Worm (Caenorhabditis elegans) whole organism, L2 larva: ENCODE results near the gene tub-1.

ENCODE experiments used
- C34F6.9 ChIP-seq: fragments of 150-350 bp; optimal IDR thresholded peaks from 2 replicates; lab custom pipeline; 2014; ENCODE audit warnings: missing biosample characterization, missing genetic modification characterization
- F13H6.1 ChIP-seq: sonication (generic microtip); optimal IDR thresholded peaks from 2 replicates; lab custom pipeline; 2016; ENCODE audit warnings: missing genetic modification characterization, missing compliant biosample characterization
- R02D3.7 ChIP-seq: fragments of 150-350 bp; optimal IDR thresholded peaks from 2 replicates; lab custom pipeline; 2014; ENCODE audit warnings: missing biosample characterization, missing genetic modification characterization
- ZK546.5 ChIP-seq: sonication (generic microtip); optimal IDR thresholded peaks from 2 replicates; lab custom pipeline; 2017; ENCODE audit warnings: missing biosample characterization, missing genetic modification characterization
- ama-1 ChIP-seq: fragments of 150-350 bp; optimal IDR thresholded peaks from 2 replicates; lab custom pipeline; 2018; ENCODE audit warnings: inconsistent platforms
- blmp-1 ChIP-seq: sonication (generic microtip); optimal IDR thresholded peaks from 2 replicates; lab custom pipeline; 2017; ENCODE audit warnings: missing genetic modification characterization, mild to moderate bottlenecking, missing compliant biosample characterization, antibody characterized with exemption, moderate library complexity; ENCODE audit not compliant: insufficient read depth
- crh-2 ChIP-seq: sonication (generic microtip); optimal IDR thresholded peaks from 2 replicates; lab custom pipeline; 2017; ENCODE audit warnings: missing biosample characterization, missing genetic modification characterization
- fos-1 ChIP-seq: fragments of 150-350 bp; optimal IDR thresholded peaks from 2 replicates; lab custom pipeline; 2014; ENCODE audit warnings: missing biosample characterization, missing genetic modification characterization
- gmeb-1 ChIP-seq: fragments of 150-350 bp; optimal IDR thresholded peaks from 2 replicates; lab custom pipeline; 2014; ENCODE audit warnings: missing biosample characterization, missing genetic modification characterization
- lin-39 ChIP-seq: fragments of 150-350 bp; optimal IDR thresholded peaks from 2 replicates; lab custom pipeline; 2014; ENCODE audit warnings: missing biosample characterization, missing genetic modification reagents, missing genetic modification characterization
- lsy-2 ChIP-seq, 2 experiments: fragments of 150-350 bp in 1 of 2; sonication (generic microtip) in 1 of 2; optimal IDR thresholded peaks; 2 replicates each; lab custom pipeline; 2014 to 2017; ENCODE audit warnings: missing biosample characterization in 2 of 2, missing genetic modification characterization in 2 of 2
- mbf-1 ChIP-seq: sonication (generic microtip); optimal IDR thresholded peaks from 2 replicates; lab custom pipeline; 2017; ENCODE audit warnings: missing biosample characterization, missing genetic modification characterization
- nhr-11 ChIP-seq: fragments of 150-350 bp; optimal IDR thresholded peaks from 2 replicates; lab custom pipeline; 2014; ENCODE audit warnings: missing biosample characterization, missing genetic modification characterization
- nhr-129 ChIP-seq: fragments of 150-350 bp; optimal IDR thresholded peaks from 2 replicates; lab custom pipeline; 2014; ENCODE audit warnings: missing biosample characterization, missing genetic modification characterization
- nhr-21 ChIP-seq: fragments of 150-350 bp; optimal IDR thresholded peaks from 2 replicates; lab custom pipeline; 2014; ENCODE audit warnings: missing biosample characterization, missing genetic modification characterization
- nhr-23 ChIP-seq: fragments of 150-350 bp; optimal IDR thresholded peaks from 2 replicates; lab custom pipeline; 2014; ENCODE audit warnings: missing biosample characterization, missing genetic modification reagents, missing genetic modification characterization
- nhr-237 ChIP-seq: fragments of 150-350 bp; optimal IDR thresholded peaks from 2 replicates; lab custom pipeline; 2014; ENCODE audit warnings: missing biosample characterization, missing genetic modification characterization
- nhr-6 ChIP-seq: fragments of 150-350 bp; optimal IDR thresholded peaks from 2 replicates; lab custom pipeline; 2014; ENCODE audit warnings: missing biosample characterization, missing genetic modification characterization
- skn-1 ChIP-seq: sonication (generic microtip); optimal IDR thresholded peaks from 2 replicates; lab custom pipeline; 2017; ENCODE audit warnings: missing biosample characterization, missing genetic modification characterization
- sma-9 ChIP-seq, 2 experiments: fragments of 150-350 bp in 1 of 2; sonication (generic microtip) in 1 of 2; optimal IDR thresholded peaks; 2 replicates each; lab custom pipeline; 2014 to 2016; ENCODE audit warnings: missing genetic modification characterization in 2 of 2, mild to moderate bottlenecking in 1 of 2, missing biosample characterization in 1 of 2, missing compliant biosample characterization in 1 of 2, missing genetic modification reagents in 1 of 2, moderate library complexity in 1 of 2
- snpc-4 ChIP-seq: fragments of 150-350 bp; optimal IDR thresholded peaks from 2 replicates; lab custom pipeline; 2014; ENCODE audit warnings: missing biosample characterization, missing genetic modification characterization
- unc-55 ChIP-seq: fragments of 150-350 bp; sonication (generic microtip); optimal IDR thresholded peaks from 3 replicates; lab custom pipeline; 2014; ENCODE audit warnings: missing biosample characterization, missing genetic modification reagents, missing genetic modification characterization
- unc-62 ChIP-seq: fragments of 150-350 bp; optimal IDR thresholded peaks from 2 replicates; lab custom pipeline; 2014; ENCODE audit warnings: missing biosample characterization, missing genetic modification reagents, missing genetic modification characterization
- ztf-4 ChIP-seq: fragments of 150-350 bp; optimal IDR thresholded peaks from 2 replicates; lab custom pipeline; 2014; ENCODE audit warnings: missing biosample characterization, missing genetic modification characterization

Gene tub-1

ce11 chrII:8104998-8105397 is 51.7 kb downstream of the tub-1 start, which contains the start of gene sfxn-5:
Gene sfxn-5, minus strand, starts transcription at chrII:8105052.
- TF ChIP-seq unc-62 (GFP tag; lab: Kevin White, UChicago) (no peak), nhr-11 (tag; lab: Kevin White, UChicago) (no peak), ztf-4 (tag; lab: Kevin White, UChicago) (no peak), F13H6.1 (tag; lab: Kevin White, UChicago) (peak; percentile 33), R02D3.7 (tag; lab: Kevin White, UChicago) (no peak), nhr-23 (tag; lab: Kevin White, UChicago) (no peak), gmeb-1 (tag; lab: Kevin White, UChicago) (no peak), crh-2 (tag; lab: Kevin White, UChicago) (peak; percentile 10), nhr-21 (tag; lab: Kevin White, UChicago) (no peak), blmp-1 (tag; lab: Kevin White, UChicago) (peak; percentile 42), nhr-129 (tag; lab: Kevin White, UChicago) (peak; percentile 40), C34F6.9 (tag; lab: Kevin White, UChicago) (peak; percentile 38), nhr-6 (tag; lab: Kevin White, UChicago) (no peak), lsy-2 (tag; optimal IDR thresholded peaks at IDR 0.05; lab: Kevin White, UChicago) (peak in 1 of 2 experiments; percentile 45), nhr-237 (tag; lab: Kevin White, UChicago) (no peak), ama-1 (lab: Kevin White, UChicago) (no peak), snpc-4 (no peak), sma-9 (GFP tag; optimal IDR thresholded peaks at IDR 0.05; lab: Kevin White, UChicago) (peak; percentile 34), sma-9 (tag; optimal IDR thresholded peaks at IDR 0.05; lab: Kevin White, UChicago) (no peak), mbf-1 (tag; lab: Kevin White, UChicago) (no peak), fos-1 (peak; percentile 74), ZK546.5 (tag; lab: Kevin White, UChicago) (no peak), unc-55 (GFP tag; lab: Kevin White, UChicago) (no peak), skn-1 (tag; lab: Kevin White, UChicago) (peak; percentile 4), lin-39 (tag; lab: Kevin White, UChicago) (no peak)
